Fruit fly (Drosophila melanogaster): ENCODE results near the gene Ppm1.

DNA sequence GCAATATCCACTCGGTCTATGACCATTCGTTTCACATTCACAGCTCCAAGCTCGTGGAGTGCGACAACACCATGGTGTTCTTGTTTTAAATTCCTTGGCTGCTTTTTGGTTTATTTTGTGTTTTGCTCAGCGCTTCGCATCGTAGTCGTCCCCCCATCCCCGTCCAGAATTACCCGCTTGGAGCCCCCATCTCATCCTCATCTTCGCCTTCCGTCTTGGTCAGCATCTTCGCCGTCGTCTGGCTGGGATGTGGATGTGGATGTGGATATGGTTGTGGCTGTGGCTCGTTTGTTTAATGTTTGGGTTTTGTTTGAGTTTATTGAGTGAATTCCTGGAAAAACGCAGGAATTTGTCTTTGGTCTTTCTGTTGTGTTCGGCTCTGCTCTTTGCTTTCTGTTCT, 28.0 kb downstream of the Ppm1 start:
- TF ChIP-seq fru (GFP tag; optimal IDR thresholded peaks at IDR 0.05) (no peak), brk (GFP tag; optimal IDR thresholded peaks at IDR 0.05) (no peak)

Measured in whole organism, wandering third instar larva.